Fruit fly (Drosophila melanogaster) whole organism, embryonic: ENCODE measurements around the gene MTF-1.

ENCODE experiments used
- Antp ChIP-seq: fragments of 200-800 bp; sonication (Bioruptor generic); optimal IDR thresholded peaks from 3 replicates; lab custom pipeline; 2016; ENCODE audit warnings: missing biosample characterization, missing genetic modification characterization
- Atf3 ChIP-seq: fragments of 200-800 bp; sonication (Bioruptor generic); optimal IDR thresholded peaks from 3 replicates; lab custom pipeline; 2016; ENCODE audit warnings: missing biosample characterization, missing genetic modification characterization
- BtbVII ChIP-seq: fragments of 200-800 bp; sonication (Bioruptor generic); optimal IDR thresholded peaks from 3 replicates; lab custom pipeline; 2017; ENCODE audit warnings: missing biosample characterization, mild to moderate bottlenecking, missing genetic modification characterization
- CG10321 ChIP-seq: fragments of 200-800 bp; sonication (Bioruptor generic); IDR thresholded peaks from 2 replicates; pipeline ENCODE4 v1.3.6; 2022; ENCODE audit warnings: missing biosample characterization, missing genetic modification characterization
- CG13894 ChIP-seq: fragments of 200-800 bp; sonication (Bioruptor generic); optimal IDR thresholded peaks from 3 replicates; lab custom pipeline; 2018; ENCODE audit warnings: missing biosample characterization, mild to moderate bottlenecking, missing genetic modification characterization, moderate library complexity
- CG14965 ChIP-seq: fragments of 200-800 bp; sonication (Bioruptor generic); optimal IDR thresholded peaks from 2 replicates; lab custom pipeline; 2016; ENCODE audit warnings: missing biosample characterization, missing genetic modification characterization, borderline replicate concordance
- CG16863 ChIP-seq: fragments of 200-800 bp; sonication (Bioruptor generic); optimal IDR thresholded peaks from 3 replicates; lab custom pipeline; 2016; ENCODE audit warnings: missing biosample characterization, missing genetic modification characterization
- CG18764 ChIP-seq: fragments of 200-800 bp; sonication (Bioruptor generic); optimal IDR thresholded peaks from 3 replicates; lab custom pipeline; 2016; ENCODE audit warnings: missing biosample characterization, missing genetic modification characterization
- CG2875 ChIP-seq: fragments of 200-800 bp; sonication (Bioruptor generic); optimal IDR thresholded peaks from 2 replicates; lab custom pipeline; 2017; ENCODE audit warnings: missing biosample characterization, mild to moderate bottlenecking, missing genetic modification characterization, missing genetic modification reagents
- CG32767 ChIP-seq: fragments of 200-800 bp; sonication (Bioruptor generic); IDR thresholded peaks from 2 replicates; pipeline ENCODE4 v1.3.6; 2022; ENCODE audit warnings: missing biosample characterization, missing genetic modification characterization
- CG4282 ChIP-seq: fragments of 200-800 bp; sonication (Bioruptor generic); optimal IDR thresholded peaks from 2 replicates; lab custom pipeline; 2016; ENCODE audit warnings: missing biosample characterization, missing genetic modification characterization
- CG4617 ChIP-seq: fragments of 200-800 bp; sonication (Bioruptor generic); optimal IDR thresholded peaks from 3 replicates; lab custom pipeline; 2016; ENCODE audit warnings: missing biosample characterization, missing genetic modification characterization, borderline replicate concordance
- CG6175 ChIP-seq: fragments of 200-800 bp; sonication (Bioruptor generic); IDR thresholded peaks from 3 replicates; pipeline ENCODE4 v1.3.6; 2022; ENCODE audit warnings: missing biosample characterization, missing genetic modification characterization
- CG7745 ChIP-seq: fragments of 200-800 bp; sonication (Bioruptor generic); optimal IDR thresholded peaks from 2 replicates; lab custom pipeline; 2018; ENCODE audit warnings: missing biosample characterization, mild to moderate bottlenecking, missing genetic modification characterization, moderate library complexity
- CG7839 ChIP-seq: fragments of 200-800 bp; sonication (Bioruptor generic); optimal IDR thresholded peaks from 3 replicates; lab custom pipeline; 2018; ENCODE audit warnings: missing biosample characterization, mild to moderate bottlenecking, missing genetic modification characterization, moderate library complexity
- CG8478 ChIP-seq: fragments of >200 bp; optimal IDR thresholded peaks from 2 replicates; lab custom pipeline; 2018
- CG9727 ChIP-seq: fragments of 200-800 bp; sonication (Bioruptor generic); optimal IDR thresholded peaks from 3 replicates; lab custom pipeline; 2017; ENCODE audit warnings: missing biosample characterization, mild to moderate bottlenecking, missing genetic modification characterization
- CrebB ChIP-seq: fragments of 200-800 bp; sonication (Bioruptor generic); optimal IDR thresholded peaks from 3 replicates; lab custom pipeline; 2018; ENCODE audit warnings: missing biosample characterization, mild to moderate bottlenecking, missing genetic modification characterization
- D19A ChIP-seq: fragments of 200-800 bp; optimal IDR thresholded peaks from 3 replicates; lab custom pipeline; 2019; ENCODE audit warnings: missing biosample characterization, mild to moderate bottlenecking, missing genetic modification characterization, moderate library complexity
- ERR ChIP-seq: fragments of 200-800 bp; sonication (Bioruptor generic); optimal IDR thresholded peaks from 2 replicates; lab custom pipeline; 2016; ENCODE audit warnings: missing biosample characterization, missing genetic modification characterization
- Gug ChIP-seq: fragments of 200-800 bp; sonication (Bioruptor generic); IDR thresholded peaks from 4 replicates; pipeline ENCODE4 v1.3.6; 2022; ENCODE audit warnings: missing biosample characterization, missing genetic modification characterization
- HHEX ChIP-seq: fragments of 200-800 bp; sonication (Bioruptor generic); optimal IDR thresholded peaks from 3 replicates; lab custom pipeline; 2017; ENCODE audit warnings: missing biosample characterization, mild to moderate bottlenecking, missing genetic modification characterization, missing genetic modification reagents
- Kr ChIP-seq: fragments of 200-800 bp; sonication (Bioruptor generic); optimal IDR thresholded peaks from 2 replicates; lab custom pipeline; 2017; ENCODE audit warnings: missing biosample characterization, mild to moderate bottlenecking, missing genetic modification characterization
- Mrtf ChIP-seq: fragments of 200-800 bp; sonication (Bioruptor generic); IDR thresholded peaks from 3 replicates; pipeline ENCODE4 v1.3.6; 2022; ENCODE audit warnings: missing biosample characterization, missing genetic modification characterization
- NC2β ChIP-seq: fragments of 200-800 bp; sonication (Bioruptor generic); optimal IDR thresholded peaks from 2 replicates; lab custom pipeline; 2016; ENCODE audit warnings: missing biosample characterization, missing genetic modification characterization
- Sry-δ ChIP-seq: fragments of 200-800 bp; sonication (Bioruptor generic); optimal IDR thresholded peaks from 2 replicates; lab custom pipeline; 2016; ENCODE audit warnings: missing biosample characterization, missing genetic modification characterization
- Taf1 ChIP-seq: fragments of 200-800 bp; sonication (Bioruptor generic); IDR thresholded peaks from 2 replicates; pipeline ENCODE4 v1.3.6; 2022; ENCODE audit warnings: missing biosample characterization, missing genetic modification characterization
- ash1 ChIP-seq: fragments of 200-800 bp; sonication (Bioruptor generic); optimal IDR thresholded peaks from 2 replicates; lab custom pipeline; 2018; ENCODE audit warnings: missing biosample characterization, mild to moderate bottlenecking, missing genetic modification characterization
- caup ChIP-seq: fragments of 200-800 bp; sonication (Bioruptor generic); optimal IDR thresholded peaks from 3 replicates; lab custom pipeline; 2017; ENCODE audit warnings: missing biosample characterization, mild to moderate bottlenecking, missing genetic modification characterization, moderate library complexity; ENCODE audit not compliant: severe bottlenecking
- crc ChIP-seq: fragments of 200-800 bp; sonication (Bioruptor generic); optimal IDR thresholded peaks from 2 replicates; lab custom pipeline; 2016; ENCODE audit warnings: missing biosample characterization, missing genetic modification characterization
- hb ChIP-seq: fragments of 200-800 bp; sonication (Bioruptor generic); IDR thresholded peaks from 3 replicates; pipeline ENCODE4 v1.3.6; 2022; ENCODE audit warnings: missing biosample characterization, missing genetic modification characterization; ENCODE audit not compliant: partially characterized antibody
- kni ChIP-seq: fragments of 200-800 bp; sonication (Bioruptor generic); optimal IDR thresholded peaks from 3 replicates; lab custom pipeline; 2017; ENCODE audit warnings: mild to moderate bottlenecking, missing biosample characterization, missing genetic modification reagents, missing genetic modification characterization
- lmd ChIP-seq: fragments of 200-800 bp; sonication (Bioruptor generic); IDR thresholded peaks from 2 replicates; pipeline ENCODE4 v1.3.6; 2022; ENCODE audit warnings: missing biosample characterization, missing genetic modification characterization
- lov ChIP-seq, 2 experiments: fragments of 200-800 bp in 1 of 2; fragments of >200 bp in 1 of 2; sonication (Bioruptor generic) in 1 of 2; IDR thresholded peaks in 1 of 2; optimal IDR thresholded peaks in 1 of 2; 2 replicates in 1 of 2; 3 replicates in 1 of 2; pipeline versions ENCODE4 v1.3.6 to Lab custom; 2017 to 2022; ENCODE audit warnings: missing biosample characterization in 1 of 2, missing genetic modification characterization in 1 of 2
- luna ChIP-seq: fragments of 200-800 bp; sonication (Bioruptor generic); optimal IDR thresholded peaks from 2 replicates; lab custom pipeline; 2016; ENCODE audit warnings: missing biosample characterization, missing genetic modification characterization
- mirr ChIP-seq: fragments of 200-800 bp; sonication (Bioruptor generic); optimal IDR thresholded peaks from 3 replicates; lab custom pipeline; 2018; ENCODE audit warnings: missing biosample characterization, mild to moderate bottlenecking, missing genetic modification characterization
- nerfin-2 ChIP-seq: fragments of 200-800 bp; sonication (Bioruptor generic); IDR thresholded peaks from 2 replicates; pipeline ENCODE4 v1.3.6; 2022; ENCODE audit warnings: missing biosample characterization, missing genetic modification characterization; ENCODE audit not compliant: partially characterized antibody
- onecut ChIP-seq: fragments of 200-800 bp; sonication (Bioruptor generic); IDR thresholded peaks from 2 replicates; pipeline ENCODE4 v1.3.6; 2022; ENCODE audit warnings: missing biosample characterization, missing genetic modification characterization
- peb ChIP-seq: fragments of 200-800 bp; sonication (Bioruptor generic); IDR thresholded peaks from 2 replicates; pipeline ENCODE4 v1.3.6; 2022; ENCODE audit warnings: missing biosample characterization, missing genetic modification characterization
- rib ChIP-seq: fragments of 200-800 bp; sonication (Bioruptor generic); IDR thresholded peaks from 2 replicates; pipeline ENCODE4 v1.3.6; 2022; ENCODE audit warnings: missing biosample characterization, missing genetic modification characterization
- run ChIP-seq: fragments of 200-800 bp; sonication (Bioruptor generic); optimal IDR thresholded peaks from 3 replicates; lab custom pipeline; 2018; ENCODE audit warnings: missing biosample characterization, mild to moderate bottlenecking, missing genetic modification characterization
- schlank ChIP-seq: fragments of 200-800 bp; sonication (Bioruptor generic); optimal IDR thresholded peaks from 2 replicates; lab custom pipeline; 2018; ENCODE audit warnings: missing biosample characterization, mild to moderate bottlenecking, missing genetic modification characterization
- scrt ChIP-seq: fragments of 200-800 bp; sonication (Bioruptor generic); optimal IDR thresholded peaks from 2 replicates; lab custom pipeline; 2018; ENCODE audit warnings: missing biosample characterization, mild to moderate bottlenecking, missing genetic modification characterization, moderate library complexity
- sens ChIP-seq: fragments of 200-800 bp; sonication (Bioruptor generic); peaks from one replicate; lab custom pipeline; 2016; ENCODE audit warnings: missing biosample characterization, missing genetic modification characterization
- ssp ChIP-seq: fragments of 200-800 bp; sonication (Bioruptor generic); IDR thresholded peaks from 2 replicates; pipeline ENCODE4 v1.3.6; 2022; ENCODE audit warnings: missing biosample characterization, missing genetic modification characterization
- stc ChIP-seq: fragments of 200-800 bp; sonication (Bioruptor generic); IDR thresholded peaks from 2 replicates; pipeline ENCODE4 v1.3.6; 2022; ENCODE audit warnings: missing biosample characterization, missing genetic modification characterization
- tap ChIP-seq: fragments of 200-800 bp; optimal IDR thresholded peaks from 3 replicates; lab custom pipeline; 2019; ENCODE audit warnings: missing biosample characterization, mild to moderate bottlenecking, missing genetic modification characterization, moderate library complexity
- tna ChIP-seq: fragments of 200-800 bp; sonication (Bioruptor generic); IDR thresholded peaks from 2 replicates; pipeline ENCODE4 v1.3.6; 2022; ENCODE audit warnings: missing biosample characterization, missing genetic modification characterization; ENCODE audit not compliant: partially characterized antibody
- ttk ChIP-seq: fragments of 200-800 bp; sonication (Bioruptor generic); IDR thresholded peaks from 2 replicates; pipeline ENCODE4 v2.1.2; 2022; ENCODE audit warnings: missing biosample characterization, missing genetic modification characterization
- tx ChIP-seq: fragments of 200-800 bp; sonication (Bioruptor generic); optimal IDR thresholded peaks from 2 replicates; lab custom pipeline; 2016; ENCODE audit warnings: missing biosample characterization, missing genetic modification characterization

The MTF-1 gene

dm6 chr3L:9462247-9462769 lies 32.2 kb downstream of the MTF-1 start (continued):
- TF ChIP-seq CG9727 (GFP tag; lab: Kevin White, UChicago) (peak; percentile 92), CG2875 (peak; percentile 89), NC2β (GFP tag; lab: Kevin White, UChicago) (peak; percentile 67), lov (optimal IDR thresholded peaks at IDR 0.05; lab: Kevin White, UChicago) (no peak), lov (GFP tag; IDR thresholded peaks at IDR 0.05; lab: Robert Waterston, UW) (peak; percentile 47; the same call in 2 of the 3 replicates), nerfin-2 (no peak), CG32767 (peak; percentile 78), BtbVII (GFP tag; lab: Kevin White, UChicago) (peak; percentile 90), tx (peak; percentile 59), CG7745 (no peak), kni (GFP tag; lab: Kevin White, UChicago) (peak; percentile 31), tap (peak; percentile 86), HHEX (peak; percentile 83), CG13894 (tag; lab: Kevin White, UChicago) (peak; percentile 84), CG4617 (GFP tag; lab: Kevin White, UChicago) (peak; percentile 0), peb (GFP tag; lab: Robert Waterston, UW) (0 out of 2 replicates have a peak, but pooled peaks have one; percentile 38), CG10321 (GFP tag; lab: Robert Waterston, UW) (peak; percentile 10; the same call in 1 of the 2 replicates), onecut (peak; percentile 69), Kr (GFP tag; lab: Kevin White, UChicago) (no peak), hb (GFP tag; lab: Robert Waterston, UW) (no peak), ash1 (GFP tag; lab: Kevin White, UChicago) (peak; percentile 20), Sry-δ (GFP tag; lab: Kevin White, UChicago) (peak; percentile 15), CG7839 (tag; lab: Kevin White, UChicago) (peak; percentile 91), tna (no peak), ERR (GFP tag; lab: Kevin White, UChicago) (peak; percentile 67), stc (peak; percentile 82), Gug (GFP tag; lab: Robert Waterston, UW) (no peak), CG8478 (lab: Kevin White, UChicago) (no peak), crc (GFP tag; lab: Kevin White, UChicago) (peak; percentile 63), ssp (GFP tag; lab: Robert Waterston, UW) (0 out of 2 replicates have a peak, but pooled peaks have one; percentile 6), CG16863 (peak; percentile 71), rib (GFP tag; lab: Robert Waterston, UW) (no peak), CG14965 (GFP tag; lab: Kevin White, UChicago) (peak; percentile 47), sens (GFP tag; lab: Kevin White, UChicago) (peak; percentile 98), CrebB (tag; lab: Kevin White, UChicago) (peak; percentile 80), Atf3 (GFP tag; lab: Kevin White, UChicago) (peak; percentile 19), ttk (GFP tag; lab: Robert Waterston, UW) (peak; percentile 29; the same call in 1 of the 2 replicates), schlank (tag; lab: Kevin White, UChicago) (peak; percentile 72), CG18764 (GFP tag; lab: Kevin White, UChicago) (peak; percentile 79), Taf1 (GFP tag; lab: Robert Waterston, UW) (no peak), luna (peak; percentile 36), Mrtf (GFP tag; lab: Robert Waterston, UW) (peak; percentile 65; the same call in 1 of the 3 replicates), CG4282 (GFP tag; lab: Kevin White, UChicago) (no peak), caup (peak; percentile 79), run (tag; lab: Kevin White, UChicago) (peak; percentile 89), mirr (GFP tag; lab: Kevin White, UChicago) (peak; percentile 45), lmd (peak; percentile 72), Antp (GFP tag; lab: Kevin White, UChicago) (peak; percentile 48), CG6175 (GFP tag; lab: Robert Waterston, UW) (no peak), scrt (GFP tag; lab: Kevin White, UChicago) (peak; percentile 90), D19A (tag; lab: Kevin White, UChicago) (peak; percentile 92)
